Worm (Caenorhabditis elegans): ENCODE measurements around the gene T14G8.3.

Gene T14G8.3

DNA sequence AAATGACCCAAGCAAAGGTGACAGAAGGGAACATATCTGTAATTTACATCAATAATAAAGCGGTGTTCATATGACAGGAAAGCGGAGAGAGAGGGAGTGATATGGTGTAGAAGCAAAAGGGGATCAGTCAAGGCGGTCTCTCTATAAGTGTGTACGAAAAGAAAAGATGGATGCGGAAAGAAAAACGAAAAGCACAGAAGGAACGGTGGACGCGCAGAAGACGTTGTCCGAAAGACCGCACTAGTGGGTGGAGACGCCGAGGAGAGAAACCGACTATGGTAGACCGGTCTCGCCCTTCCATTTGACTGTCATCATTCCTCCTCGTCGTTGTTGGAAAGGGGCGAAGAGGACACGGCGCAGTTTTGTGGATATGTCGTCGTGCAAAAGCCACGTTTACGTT is 18.0 kb upstream of the T14G8.3 start, which contains the start of gene C52G5.2:
C52G5.2 (plus strand) TSS at position 301 of the 400 bp plus-strand sequence.
- no peak for TF ChIP-seq npax-4 (tag; optimal IDR thresholded peaks at IDR 0.05)
- TF ChIP-seq syd-9 (tag; optimal IDR thresholded peaks at IDR 0.05), result no peak
- TF ChIP-seq hlh-15 (tag; optimal IDR thresholded peaks at IDR 0.05), result no peak
- TF ChIP-seq ceh-19 (GFP tag; optimal IDR thresholded peaks at IDR 0.05), result no peak
- no peak for TF ChIP-seq unc-42 (tag; optimal IDR thresholded peaks at IDR 0.05)
- no peak for TF ChIP-seq ceh-34 (tag; optimal IDR thresholded peaks at IDR 0.05)
- no peak for TF ChIP-seq hlh-8 (tag; optimal IDR thresholded peaks at IDR 0.05)
- no peak for TF ChIP-seq pha-2 (tag; optimal IDR thresholded peaks at IDR 0.05)
- no peak for TF ChIP-seq elt-2 (tag; optimal IDR thresholded peaks at IDR 0.05)
- no peak for TF ChIP-seq unc-55 (GFP tag; optimal IDR thresholded peaks at IDR 0.05)
- TF ChIP-seq dve-1 (tag; optimal IDR thresholded peaks at IDR 0.05), result no peak

DNA sequence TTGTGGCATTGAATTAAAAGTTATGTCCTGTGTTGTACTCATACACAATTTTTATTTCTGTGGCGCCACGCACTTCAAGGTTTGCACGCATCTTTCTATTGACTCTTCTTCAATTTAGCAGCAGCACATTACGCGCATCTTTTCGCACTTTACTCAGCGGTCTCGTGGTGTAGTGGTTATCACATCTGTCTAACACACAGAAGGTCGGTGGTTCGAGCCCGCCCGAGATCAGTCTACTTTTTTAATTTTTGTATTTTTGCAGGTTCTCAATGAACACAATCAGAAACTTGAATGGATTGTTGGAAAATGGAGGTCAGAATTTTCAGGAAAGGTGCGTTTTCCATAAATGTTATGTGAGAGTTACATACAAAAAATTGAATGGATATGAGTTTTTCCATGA is 17.5 kb upstream of the T14G8.3 start:
- 0 out of 2 replicates have a peak, but pooled peaks have one; percentile 16 for TF ChIP-seq unc-3 (GFP tag; conservative IDR thresholded peaks at IDR 0.05)
- TF ChIP-seq unc-3 (tag; optimal IDR thresholded peaks at IDR 0.05), result no peak
- no peak for TF ChIP-seq ahr-1 (tag; optimal IDR thresholded peaks at IDR 0.05)
- TF ChIP-seq tbx-7 (tag; optimal IDR thresholded peaks at IDR 0.05), result no peak
- peak; percentile 38 for TF ChIP-seq C38D4.7 (GFP tag; optimal IDR thresholded peaks at IDR 0.05)
- TF ChIP-seq pat-9 (tag; optimal IDR thresholded peaks at IDR 0.05), result peak; percentile 47
- TF ChIP-seq hlh-6 (tag; optimal IDR thresholded peaks at IDR 0.05), result peak; percentile 50
- TF ChIP-seq hlh-13 (GFP tag; optimal IDR thresholded peaks at IDR 0.05), result no peak
- peak; percentile 30 for TF ChIP-seq sdc-2 (tag; optimal IDR thresholded peaks at IDR 0.05)
- no peak for TF ChIP-seq lim-6 (tag; optimal IDR thresholded peaks at IDR 0.05)
- TF ChIP-seq hlh-15 (tag; optimal IDR thresholded peaks at IDR 0.05), result no peak
- no peak for TF ChIP-seq rnt-1 (tag; optimal IDR thresholded peaks at IDR 0.05)
- TF ChIP-seq ceh-18 (tag; optimal IDR thresholded peaks at IDR 0.05), result no peak
- TF ChIP-seq npax-4 (tag; optimal IDR thresholded peaks at IDR 0.05), result no peak
- TF ChIP-seq ceh-24 (tag; optimal IDR thresholded peaks at IDR 0.05), result no peak
- TF ChIP-seq gmeb-2 (tag; optimal IDR thresholded peaks at IDR 0.05), result peak; percentile 31
- peak; percentile 33 for TF ChIP-seq nhr-232 (tag; optimal IDR thresholded peaks at IDR 0.05)
- TF ChIP-seq ceh-34 (tag; optimal IDR thresholded peaks at IDR 0.05), result no peak
- no peak for TF ChIP-seq T23F11.4 (GFP tag; optimal IDR thresholded peaks at IDR 0.05)
- TF ChIP-seq dve-1 (tag; optimal IDR thresholded peaks at IDR 0.05), result no peak
- peak; percentile 59 for TF ChIP-seq elt-2 (tag; optimal IDR thresholded peaks at IDR 0.05)
- no peak for TF ChIP-seq pha-4 (tag; optimal IDR thresholded peaks at IDR 0.05)
- TF ChIP-seq pqm-1 (tag; optimal IDR thresholded peaks at IDR 0.05), result no peak
- TF ChIP-seq C08G9.2 (tag; optimal IDR thresholded peaks at IDR 0.05), result peak; percentile 27
- TF ChIP-seq ets-4 (tag; optimal IDR thresholded peaks at IDR 0.05), result no peak
- no peak for TF ChIP-seq fkh-6 (tag; optimal IDR thresholded peaks at IDR 0.05)
- TF ChIP-seq hlh-30 (tag; optimal IDR thresholded peaks at IDR 0.05; ENCODE audit: insufficient read depth), result peak; percentile 5
- TF ChIP-seq ceh-45 (GFP tag; IDR thresholded peaks at IDR 0.05), result no peak
- TF ChIP-seq Y22D7AL.16 (tag; optimal IDR thresholded peaks at IDR 0.05), result peak; percentile 20
- peak; percentile 13 for TF ChIP-seq unc-86 (tag; optimal IDR thresholded peaks at IDR 0.05)
- peak; percentile 14 for TF ChIP-seq ceh-6 (GFP tag; optimal IDR thresholded peaks at IDR 0.05)
- TF ChIP-seq pros-1 (tag; optimal IDR thresholded peaks at IDR 0.05), result no peak
- no peak for TF ChIP-seq ref-2 (tag; optimal IDR thresholded peaks at IDR 0.05)
- peak; percentile 17 for TF ChIP-seq lin-11 (tag; optimal IDR thresholded peaks at IDR 0.05)
- TF ChIP-seq K09A11.1 (tag; optimal IDR thresholded peaks at IDR 0.05; ENCODE audit: insufficient read depth), result no peak
- TF ChIP-seq fax-1 (tag; optimal IDR thresholded peaks at IDR 0.05), result no peak
- TF ChIP-seq K02D7.2 (tag; optimal IDR thresholded peaks at IDR 0.05), result peak; percentile 11
- peak; percentile 9 for TF ChIP-seq sox-4 (tag; optimal IDR thresholded peaks at IDR 0.05)
- no peak for TF ChIP-seq ceh-48 (tag; optimal IDR thresholded peaks at IDR 0.05)
